Fruit fly (Drosophila melanogaster) whole organism, embryonic: Measurements from ENCODE around the gene SecCl.

Experiments used
- Atf-2 ChIP-seq: fragments of 200-800 bp; sonication (Bioruptor generic); optimal IDR thresholded peaks from 2 replicates; lab custom pipeline; 2016; ENCODE audit warnings: missing biosample characterization, missing genetic modification characterization
- CG10431 ChIP-seq: fragments of 200-800 bp; sonication (Bioruptor generic); optimal IDR thresholded peaks from 3 replicates; lab custom pipeline; 2018; ENCODE audit warnings: missing biosample characterization, mild to moderate bottlenecking, missing genetic modification characterization
- CG11247 ChIP-seq: fragments of 200-800 bp; sonication (Bioruptor generic); IDR thresholded peaks from 2 replicates; pipeline ENCODE4 v1.3.6; 2022; ENCODE audit warnings: missing biosample characterization, missing genetic modification characterization
- CG12942 ChIP-seq: fragments of 200-800 bp; sonication (Bioruptor generic); optimal IDR thresholded peaks from 3 replicates; lab custom pipeline; 2016; ENCODE audit warnings: missing biosample characterization, missing genetic modification characterization
- CG13123 ChIP-seq: fragments of 200-800 bp; sonication (Bioruptor generic); optimal IDR thresholded peaks from 2 replicates; lab custom pipeline; 2016; ENCODE audit warnings: missing biosample characterization, missing genetic modification characterization
- CG13894 ChIP-seq: fragments of 200-800 bp; sonication (Bioruptor generic); optimal IDR thresholded peaks from 3 replicates; lab custom pipeline; 2018; ENCODE audit warnings: missing biosample characterization, mild to moderate bottlenecking, missing genetic modification characterization, moderate library complexity
- CG1529 ChIP-seq: fragments of 200-800 bp; sonication (Bioruptor generic); optimal IDR thresholded peaks from 3 replicates; lab custom pipeline; 2018; ENCODE audit warnings: missing biosample characterization, missing genetic modification characterization
- CG2120 ChIP-seq: fragments of 200-800 bp; sonication (Bioruptor generic); optimal IDR thresholded peaks from 3 replicates; lab custom pipeline; 2016; ENCODE audit warnings: missing biosample characterization, missing genetic modification characterization
- CG31365 ChIP-seq: fragments of 200-800 bp; sonication (Bioruptor generic); optimal IDR thresholded peaks from 2 replicates; lab custom pipeline; 2018; ENCODE audit warnings: missing biosample characterization, mild to moderate bottlenecking, missing genetic modification characterization
- CG3281 ChIP-seq: fragments of 200-800 bp; sonication (Bioruptor generic); optimal IDR thresholded peaks from 3 replicates; lab custom pipeline; 2017; ENCODE audit warnings: missing biosample characterization, mild to moderate bottlenecking, missing genetic modification characterization
- CG6175 ChIP-seq: fragments of 200-800 bp; sonication (Bioruptor generic); IDR thresholded peaks from 3 replicates; pipeline ENCODE4 v1.3.6; 2022; ENCODE audit warnings: missing biosample characterization, missing genetic modification characterization
- CG6765 ChIP-seq: fragments of 200-800 bp; sonication (Bioruptor generic); optimal IDR thresholded peaks from 3 replicates; lab custom pipeline; 2017; ENCODE audit warnings: missing biosample characterization, mild to moderate bottlenecking, missing genetic modification characterization
- CG8290 ChIP-seq, 3 experiments: fragments of 200-800 bp; sonication (Bioruptor generic); optimal IDR thresholded peaks; 2 replicates each; lab custom pipeline; 2016 to 2019; ENCODE audit warnings: missing biosample characterization in 3 of 3, missing genetic modification characterization in 3 of 3, mild to moderate bottlenecking in 2 of 3, moderate library complexity in 1 of 3
- CG8388 ChIP-seq: fragments of 200-800 bp; sonication (Bioruptor generic); optimal IDR thresholded peaks from 2 replicates; lab custom pipeline; 2019; ENCODE audit warnings: missing biosample characterization, mild to moderate bottlenecking, missing genetic modification characterization, moderate library complexity
- CG8478 ChIP-seq: fragments of >200 bp; optimal IDR thresholded peaks from 2 replicates; lab custom pipeline; 2018
- CG9609 ChIP-seq: fragments of 200-800 bp; sonication (Bioruptor generic); optimal IDR thresholded peaks from 3 replicates; lab custom pipeline; 2016; ENCODE audit warnings: missing biosample characterization, missing genetic modification characterization
- CTCF ChIP-seq: fragments of 200-800 bp; sonication (Bioruptor generic); optimal IDR thresholded peaks from 2 replicates; lab custom pipeline; 2017; ENCODE audit warnings: missing biosample characterization, mild to moderate bottlenecking, missing genetic modification characterization, moderate library complexity
- Deaf1 ChIP-seq: fragments of 200-800 bp; optimal IDR thresholded peaks from 3 replicates; lab custom pipeline; 2019; ENCODE audit warnings: missing biosample characterization, mild to moderate bottlenecking, missing genetic modification characterization, moderate library complexity
- Dip2 ChIP-seq: fragments of 200-800 bp; sonication (Bioruptor generic); IDR thresholded peaks from 2 replicates; pipeline ENCODE4 v1.3.6; 2022; ENCODE audit warnings: missing biosample characterization, missing genetic modification characterization
- Drgx ChIP-seq: fragments of 200-800 bp; sonication (Bioruptor generic); IDR thresholded peaks from 2 replicates; pipeline ENCODE4 v1.3.6; 2022; ENCODE audit warnings: missing biosample characterization, missing genetic modification characterization
- ERR ChIP-seq: fragments of 200-800 bp; sonication (Bioruptor generic); optimal IDR thresholded peaks from 2 replicates; lab custom pipeline; 2016; ENCODE audit warnings: missing biosample characterization, missing genetic modification characterization
- Fer3 ChIP-seq: fragments of 200-800 bp; sonication (Bioruptor generic); optimal IDR thresholded peaks from 2 replicates; lab custom pipeline; 2018; ENCODE audit warnings: missing biosample characterization, mild to moderate bottlenecking, missing genetic modification characterization, moderate library complexity
- Gug ChIP-seq: fragments of 200-800 bp; sonication (Bioruptor generic); IDR thresholded peaks from 4 replicates; pipeline ENCODE4 v1.3.6; 2022; ENCODE audit warnings: missing biosample characterization, missing genetic modification characterization
- HmgZ ChIP-seq: fragments of 200-800 bp; sonication (Bioruptor generic); optimal IDR thresholded peaks from 2 replicates; lab custom pipeline; 2018; ENCODE audit warnings: missing biosample characterization, mild to moderate bottlenecking, missing genetic modification characterization
- Mes4 ChIP-seq: fragments of 200-800 bp; sonication (Bioruptor generic); optimal IDR thresholded peaks from 2 replicates; lab custom pipeline; 2016; ENCODE audit warnings: missing biosample characterization, missing genetic modification characterization
- Rfx ChIP-seq: fragments of 200-800 bp; sonication (Bioruptor generic); IDR thresholded peaks from 2 replicates; pipeline ENCODE4 v1.3.6; 2022; ENCODE audit warnings: missing biosample characterization, missing genetic modification characterization
- Rx ChIP-seq: fragments of 200-800 bp; sonication (Bioruptor generic); IDR thresholded peaks from 2 replicates; pipeline ENCODE4 v1.3.6; 2022; ENCODE audit warnings: missing biosample characterization, missing genetic modification characterization
- ato ChIP-seq: fragments of 200-800 bp; sonication (Bioruptor generic); IDR thresholded peaks from 2 replicates; pipeline ENCODE4 v1.3.6; 2022; ENCODE audit warnings: missing biosample characterization, missing genetic modification characterization; ENCODE audit not compliant: partially characterized antibody
- cato ChIP-seq: fragments of 200-800 bp; sonication (Bioruptor generic); optimal IDR thresholded peaks from 2 replicates; lab custom pipeline; 2016; ENCODE audit warnings: missing biosample characterization, missing genetic modification characterization, borderline replicate concordance
- ci ChIP-seq: fragments of 200-800 bp; sonication (Bioruptor generic); IDR thresholded peaks from 3 replicates; pipeline ENCODE4 v1.3.6; 2022; ENCODE audit warnings: missing biosample characterization, missing genetic modification characterization
- crol ChIP-seq: fragments of 200-800 bp; sonication (Bioruptor generic); IDR thresholded peaks from 2 replicates; pipeline ENCODE4 v1.3.6; 2022; ENCODE audit warnings: missing biosample characterization, missing genetic modification characterization
- cwo ChIP-seq: fragments of 200-800 bp; sonication (Bioruptor generic); optimal IDR thresholded peaks from 3 replicates; lab custom pipeline; 2017; ENCODE audit warnings: missing biosample characterization, missing genetic modification characterization, mild to moderate bottlenecking, moderate library complexity, missing genetic modification reagents
- exex ChIP-seq: fragments of 200-800 bp; sonication (Bioruptor generic); optimal IDR thresholded peaks from 4 replicates; lab custom pipeline; 2018; ENCODE audit warnings: missing biosample characterization, mild to moderate bottlenecking, missing genetic modification characterization, moderate library complexity
- grau ChIP-seq: fragments of 200-800 bp; optimal IDR thresholded peaks from 3 replicates; lab custom pipeline; 2019; ENCODE audit warnings: missing biosample characterization, mild to moderate bottlenecking, missing genetic modification characterization, moderate library complexity
- grn ChIP-seq: fragments of 200-800 bp; sonication (Bioruptor generic); optimal IDR thresholded peaks from 3 replicates; lab custom pipeline; 2017; ENCODE audit warnings: missing biosample characterization, missing genetic modification characterization
- ham ChIP-seq: fragments of 200-800 bp; sonication (Bioruptor generic); IDR thresholded peaks from 2 replicates; pipeline ENCODE4 v1.3.6; 2022; ENCODE audit warnings: missing biosample characterization, missing genetic modification characterization
- her ChIP-seq: fragments of 200-800 bp; sonication (Bioruptor generic); optimal IDR thresholded peaks from 2 replicates; lab custom pipeline; 2016; ENCODE audit warnings: missing biosample characterization, missing genetic modification characterization
- insv ChIP-seq, 2 experiments: fragments of 200-800 bp; sonication (Bioruptor generic); optimal IDR thresholded peaks; 3 replicates each; lab custom pipeline; 2016 to 2018; ENCODE audit warnings: missing biosample characterization in 2 of 2, missing genetic modification characterization in 2 of 2
- jing ChIP-seq: fragments of 200-800 bp; sonication (Bioruptor generic); optimal IDR thresholded peaks from 2 replicates; lab custom pipeline; 2018; ENCODE audit warnings: missing biosample characterization, mild to moderate bottlenecking, missing genetic modification characterization
- kni ChIP-seq: fragments of 200-800 bp; sonication (Bioruptor generic); optimal IDR thresholded peaks from 3 replicates; lab custom pipeline; 2017; ENCODE audit warnings: mild to moderate bottlenecking, missing biosample characterization, missing genetic modification reagents, missing genetic modification characterization
- lab ChIP-seq: fragments of 200-800 bp; sonication (Bioruptor generic); optimal IDR thresholded peaks from 3 replicates; lab custom pipeline; 2017; ENCODE audit warnings: missing biosample characterization, missing genetic modification characterization, mild to moderate bottlenecking, moderate library complexity, missing genetic modification reagents
- lilli ChIP-seq: fragments of 200-800 bp; sonication (Bioruptor generic); optimal IDR thresholded peaks from 3 replicates; lab custom pipeline; 2016; ENCODE audit warnings: missing biosample characterization, missing genetic modification characterization
- nerfin-1 ChIP-seq: fragments of 200-800 bp; sonication (Bioruptor generic); optimal IDR thresholded peaks from 3 replicates; lab custom pipeline; 2019; ENCODE audit warnings: missing biosample characterization, mild to moderate bottlenecking, missing genetic modification characterization, moderate library complexity
- odd ChIP-seq: fragments of 200-800 bp; sonication (Bioruptor generic); optimal IDR thresholded peaks from 2 replicates; lab custom pipeline; 2017; ENCODE audit warnings: missing biosample characterization, mild to moderate bottlenecking, missing genetic modification characterization
- onecut ChIP-seq: fragments of 200-800 bp; sonication (Bioruptor generic); IDR thresholded peaks from 2 replicates; pipeline ENCODE4 v1.3.6; 2022; ENCODE audit warnings: missing biosample characterization, missing genetic modification characterization
- prd ChIP-seq, 3 experiments: fragments of >200 bp in 2 of 3; fragments of 200-800 bp in 1 of 3; sonication (Bioruptor generic) in 1 of 3; optimal IDR thresholded peaks in 2 of 3; IDR thresholded peaks in 1 of 3; 2 replicates in 2 of 3; 3 replicates in 1 of 3; pipeline versions ENCODE4 v1.3.6 to Lab custom; 2017 to 2022; ENCODE audit warnings: missing biosample characterization in 1 of 3, missing genetic modification characterization in 1 of 3
- sna ChIP-seq: fragments of 200-800 bp; sonication (Bioruptor generic); IDR thresholded peaks from 2 replicates; pipeline ENCODE4 v1.3.6; 2022; ENCODE audit warnings: missing biosample characterization, missing genetic modification characterization; ENCODE audit not compliant: partially characterized antibody
- trem ChIP-seq: fragments of 200-800 bp; optimal IDR thresholded peaks from 3 replicates; lab custom pipeline; 2019; ENCODE audit warnings: missing biosample characterization, mild to moderate bottlenecking, missing genetic modification characterization, moderate library complexity
- vnd ChIP-seq: fragments of 200-800 bp; sonication (Bioruptor generic); IDR thresholded peaks from 3 replicates; pipeline ENCODE4 v1.3.6; 2022; ENCODE audit warnings: missing biosample characterization, missing genetic modification characterization; ENCODE audit not compliant: partially characterized antibody
- wdn ChIP-seq: fragments of 200-800 bp; sonication (Bioruptor generic); IDR thresholded peaks from 2 replicates; pipeline ENCODE4 v1.3.6; 2022; ENCODE audit warnings: missing biosample characterization, missing genetic modification characterization
- yki ChIP-seq: fragments of >200 bp; optimal IDR thresholded peaks from 3 replicates; lab custom pipeline; 2018
- z ChIP-seq: fragments of 200-800 bp; sonication (Bioruptor generic); IDR thresholded peaks from 3 replicates; pipeline ENCODE4 v1.3.6; 2022; ENCODE audit warnings: missing biosample characterization, missing genetic modification characterization

Gene SecCl

DNA sequence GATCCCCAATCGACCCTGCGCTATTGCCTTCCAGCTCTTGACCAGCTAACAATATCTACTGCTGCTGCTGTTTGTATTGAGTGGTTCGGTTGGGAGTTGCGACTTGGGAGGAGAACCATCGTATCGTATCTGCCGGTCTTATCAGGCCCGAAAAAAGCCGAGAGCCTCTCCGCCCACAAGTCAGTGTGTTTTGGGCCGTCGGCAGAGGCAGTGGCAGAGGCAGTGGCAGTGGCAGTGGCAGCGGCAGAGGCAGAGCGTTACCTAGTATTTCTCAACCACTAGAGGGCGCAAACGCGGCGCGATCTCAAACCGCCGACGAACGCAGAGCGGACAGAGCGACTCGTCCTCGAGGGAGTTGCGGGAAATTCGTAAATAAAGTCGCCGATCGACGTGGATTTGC lies at the start of gene SecCl:
Gene SecCl (plus strand): TSS at position 18 of the 400 bp plus-strand sequence.
- TF ChIP-seq prd (optimal IDR thresholded peaks at IDR 0.05; lab: Kevin White, UChicago): no peak
- TF ChIP-seq prd (GFP tag; IDR thresholded peaks at IDR 0.05; lab: Robert Waterston, UW): no peak
- TF ChIP-seq kni: no peak
- TF ChIP-seq CG13123 (GFP tag; lab: Kevin White, UChicago): no peak
- TF ChIP-seq Mes4 (GFP tag; lab: Kevin White, UChicago): no peak
- no peak for TF ChIP-seq ham (GFP tag; lab: Robert Waterston, UW)
- no peak for TF ChIP-seq yki (lab: Kevin White, UChicago)
- TF ChIP-seq wdn: no peak
- no peak for TF ChIP-seq sna (GFP tag; lab: Robert Waterston, UW)
- no peak for TF ChIP-seq nerfin-1 (tag; lab: Kevin White, UChicago)
- peak; percentile 63; the same call in 1 of the 3 replicates for TF ChIP-seq z (GFP tag; lab: Robert Waterston, UW)
- no peak for TF ChIP-seq CG8388 (GFP tag; lab: Kevin White, UChicago)
- TF ChIP-seq jing (GFP tag; lab: Kevin White, UChicago): no peak
- no peak for TF ChIP-seq Fer3 (tag; lab: Kevin White, UChicago)
- no peak for TF ChIP-seq CG3281 (GFP tag; lab: Kevin White, UChicago)
- peak; percentile 100 for TF ChIP-seq CG8290 (GFP tag; optimal IDR thresholded peaks at IDR 0.05; lab: Kevin White, UChicago)
- peak; percentile 63 to 95 for TF ChIP-seq CG8290 (tag; optimal IDR thresholded peaks at IDR 0.05; lab: Kevin White, UChicago)
- TF ChIP-seq ato (GFP tag; lab: Robert Waterston, UW): no peak
- peak; percentile 90 for TF ChIP-seq CG13894 (tag; lab: Kevin White, UChicago)
- no peak for TF ChIP-seq CG1529 (GFP tag; lab: Kevin White, UChicago)
- peak; percentile 31 for TF ChIP-seq exex (tag; lab: Kevin White, UChicago)
- TF ChIP-seq Deaf1: peak; percentile 94
- TF ChIP-seq grn (GFP tag; lab: Kevin White, UChicago): peak; percentile 54
- no peak for TF ChIP-seq Gug (GFP tag; lab: Robert Waterston, UW)
- no peak for TF ChIP-seq cwo (GFP tag; lab: Kevin White, UChicago)
- TF ChIP-seq CG31365 (tag; lab: Kevin White, UChicago): no peak
- no peak for TF ChIP-seq grau (tag; lab: Kevin White, UChicago)
- TF ChIP-seq CG2120 (GFP tag; lab: Kevin White, UChicago): no peak
- TF ChIP-seq lilli: no peak
- no peak for TF ChIP-seq crol (GFP tag; lab: Robert Waterston, UW)
- no peak for TF ChIP-seq Dip2 (GFP tag; lab: Robert Waterston, UW)
- TF ChIP-seq CG8478 (lab: Kevin White, UChicago): no peak
- TF ChIP-seq CG9609 (GFP tag; lab: Kevin White, UChicago): no peak
- TF ChIP-seq her: no peak
- no peak for TF ChIP-seq onecut (GFP tag; lab: Robert Waterston, UW)
- TF ChIP-seq vnd (GFP tag; lab: Robert Waterston, UW): no peak
- peak; percentile 55; the same call in 1 of the 3 replicates for TF ChIP-seq ci (GFP tag; lab: Robert Waterston, UW)
- no peak for TF ChIP-seq insv (GFP tag; optimal IDR thresholded peaks at IDR 0.05; lab: Kevin White, UChicago)
- 0 out of 2 replicates have a peak, but pooled peaks have one; percentile 14 for TF ChIP-seq Rfx
- no peak for TF ChIP-seq ERR (GFP tag; lab: Kevin White, UChicago)
- TF ChIP-seq trem (tag; lab: Kevin White, UChicago): no peak
- no peak for TF ChIP-seq CG6765
- no peak for TF ChIP-seq Atf-2 (GFP tag; lab: Kevin White, UChicago)
- no peak for TF ChIP-seq Drgx (GFP tag; lab: Robert Waterston, UW)
- no peak for TF ChIP-seq CG12942
- no peak for TF ChIP-seq Rx (GFP tag; lab: Robert Waterston, UW)
- TF ChIP-seq lab: peak; percentile 23
- TF ChIP-seq CG11247 (GFP tag; lab: Robert Waterston, UW): no peak
- TF ChIP-seq CTCF: peak; percentile 88
- TF ChIP-seq odd (GFP tag; lab: Kevin White, UChicago): no peak
- TF ChIP-seq HmgZ (tag; lab: Kevin White, UChicago): peak; percentile 60
- no peak for TF ChIP-seq cato (GFP tag; lab: Kevin White, UChicago)
- no peak for TF ChIP-seq CG6175 (GFP tag; lab: Robert Waterston, UW)
- no peak for TF ChIP-seq CG10431 (GFP tag; lab: Kevin White, UChicago)
